Worm (Caenorhabditis elegans): ENCODE measurements around the gene F47B7.2.

The F47B7.2 gene

ce11 chrX:3728970-3729369, 43.6 kb upstream of the F47B7.2 start, which contains the start of gene aex-4:
Gene aex-4 (plus strand): TSS chrX:3729281.
- TF ChIP-seq hrde-1 (tag; optimal IDR thresholded peaks at IDR 0.05; ENCODE audit: borderline replicate concordance): no peak
- TF ChIP-seq let-607 (tag; optimal IDR thresholded peaks at IDR 0.05): peak; percentile 23 to 52
- peak; percentile 96 for TF ChIP-seq nhr-80 (tag; optimal IDR thresholded peaks at IDR 0.05)
- TF ChIP-seq rec-8 (tag; optimal IDR thresholded peaks at IDR 0.05): no peak
- peak; percentile 68 for TF ChIP-seq atf-7 (tag; optimal IDR thresholded peaks at IDR 0.05)
- TF ChIP-seq egl-44 (GFP tag; IDR thresholded peaks at IDR 0.05): peak; percentile 66; the same call in 1 of the 2 replicates
- peak; percentile 42; the same call in 1 of the 2 replicates for TF ChIP-seq dox-1 (GFP tag; IDR thresholded peaks at IDR 0.05)
- TF ChIP-seq unc-62 (GFP tag; optimal IDR thresholded peaks at IDR 0.05): no peak
- peak; percentile 7 for TF ChIP-seq ets-4 (GFP tag; optimal IDR thresholded peaks at IDR 0.05)
- peak; percentile 66 for TF ChIP-seq cebp-1 (GFP tag; IDR thresholded peaks at IDR 0.05)
- no peak for TF ChIP-seq cebp-1 (tag; optimal IDR thresholded peaks at IDR 0.05)
- 0 out of 2 replicates have a peak, but pooled peaks have one; percentile 34 for TF ChIP-seq Y56A3A.18 (GFP tag; IDR thresholded peaks at IDR 0.05)
- TF ChIP-seq egl-18 (GFP tag; IDR thresholded peaks at IDR 0.05): no peak
- no peak for TF ChIP-seq ztf-3 (GFP tag; optimal IDR thresholded peaks at IDR 0.05)
- no peak for TF ChIP-seq Y53F4B.3 (GFP tag; IDR thresholded peaks at IDR 0.05)
- TF ChIP-seq somi-1 (GFP tag; optimal IDR thresholded peaks at IDR 0.05): no peak
- TF ChIP-seq zfh-2 (GFP tag; conservative IDR thresholded peaks at IDR 0.05): no peak

DNA sequence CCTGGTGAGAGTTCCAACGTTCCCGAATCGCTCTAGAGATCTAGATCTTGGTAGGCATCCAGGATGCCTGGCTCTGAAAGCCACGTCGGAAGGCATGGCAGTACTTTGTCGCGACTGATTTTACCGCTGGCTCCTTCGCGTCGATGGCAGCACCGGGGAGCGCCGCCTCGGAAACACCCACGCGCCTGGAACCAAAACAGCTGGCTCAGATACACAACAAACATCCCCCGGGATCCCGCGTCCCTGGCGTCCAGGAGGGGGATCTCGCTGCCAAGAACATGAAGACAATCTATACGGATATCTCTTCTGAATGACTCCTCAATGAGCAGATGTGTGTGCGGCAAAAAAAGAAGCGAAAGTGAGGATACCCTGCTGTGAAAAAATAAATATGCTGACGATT, 39.2 kb upstream of the F47B7.2 start:
- TF ChIP-seq tbp1 (GFP tag; optimal IDR thresholded peaks at IDR 0.05) (no peak), attf-6 (GFP tag; IDR thresholded peaks at IDR 0.05) (no peak), ceh-79 (tag; optimal IDR thresholded peaks at IDR 0.05) (no peak), gei-17 (GFP tag; optimal IDR thresholded peaks at IDR 0.05) (no peak), madf-3 (GFP tag; IDR thresholded peaks at IDR 0.05) (no peak), sptf-2 (GFP tag; optimal IDR thresholded peaks at IDR 0.05) (no peak), lin-35 (GFP tag; optimal IDR thresholded peaks at IDR 0.05) (no peak), hlh-12 (tag; optimal IDR thresholded peaks at IDR 0.05) (no peak), nfya-1 (tag; optimal IDR thresholded peaks at IDR 0.05; ENCODE audit: borderline replicate concordance, insufficient read depth) (no peak), efl-1 (GFP tag; optimal IDR thresholded peaks at IDR 0.05) (no peak), K11D2.4 (GFP tag; IDR thresholded peaks at IDR 0.05) (no peak), lsy-27 (tag; optimal IDR thresholded peaks at IDR 0.05; ENCODE audit: borderline replicate concordance, insufficient read depth) (no peak)

DNA sequence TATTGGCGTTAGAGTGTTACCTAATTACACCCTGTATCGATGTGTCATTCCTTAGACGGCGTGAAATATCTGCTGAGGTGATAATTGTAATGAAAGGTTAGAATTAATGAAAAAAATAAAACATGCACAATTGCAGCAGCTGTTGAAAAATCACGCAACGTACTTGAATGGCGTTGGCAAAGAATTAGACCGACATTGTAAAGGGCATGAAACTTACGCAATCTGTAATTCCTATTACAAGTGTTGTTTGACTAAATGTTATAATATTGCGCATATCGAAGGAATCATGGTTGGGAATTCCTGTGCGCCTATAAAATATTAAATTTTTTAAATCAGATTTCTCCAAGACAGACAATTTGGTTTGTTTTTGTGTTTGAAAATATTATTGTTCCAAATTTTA, 38.8 kb upstream of the F47B7.2 start, which contains the start of gene tag-18:
TSS of gene tag-18 (minus strand) at position 305 of the 400 bp plus-strand sequence.
- no peak for TF ChIP-seq repo-1 (tag; optimal IDR thresholded peaks at IDR 0.05)
- no peak for TF ChIP-seq hsf-1 (GFP tag; IDR thresholded peaks at IDR 0.05)

DNA sequence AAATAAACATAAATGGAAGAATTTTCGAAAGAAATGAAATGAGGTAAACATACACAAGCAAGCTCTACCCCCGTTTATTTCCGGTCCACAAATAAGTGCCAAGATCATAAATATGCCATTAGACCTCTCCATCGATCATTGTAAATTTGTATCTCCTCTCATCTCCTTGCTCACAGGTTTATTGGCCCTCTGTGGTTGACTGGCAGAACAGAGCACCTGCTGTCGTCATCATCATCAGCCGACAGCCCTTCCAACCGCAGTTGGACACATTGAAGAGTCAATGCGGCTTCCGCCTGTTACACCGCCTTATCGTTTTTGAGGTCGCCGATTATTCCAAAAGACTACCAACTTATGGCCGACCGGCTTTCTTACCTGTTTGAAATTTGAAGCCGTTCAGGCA, 33.9 kb upstream of the F47B7.2 start:
- TF ChIP-seq zim-3 (tag; optimal IDR thresholded peaks at IDR 0.05) (no peak), rec-8 (tag; optimal IDR thresholded peaks at IDR 0.05) (no peak), B0336.3 (GFP tag; IDR thresholded peaks at IDR 0.05) (no peak), ceh-40 (GFP tag; IDR thresholded peaks at IDR 0.05) (no peak), egrh-3 (GFP tag; IDR thresholded peaks at IDR 0.05) (no peak), D2030.7 (GFP tag; IDR thresholded peaks at IDR 0.05) (no peak), snpc-3.4 (tag; optimal IDR thresholded peaks at IDR 0.05) (no peak), B0035.1 (tag; optimal IDR thresholded peaks at IDR 0.05) (no peak), madf-10 (tag; optimal IDR thresholded peaks at IDR 0.05) (no peak), B0261.1 (tag; optimal IDR thresholded peaks at IDR 0.05) (no peak), ceh-79 (tag; optimal IDR thresholded peaks at IDR 0.05) (no peak), ets-4 (GFP tag; optimal IDR thresholded peaks at IDR 0.05) (no peak), pbrm-1 (GFP tag; IDR thresholded peaks at IDR 0.05) (no peak), dpl-1 (GFP tag; optimal IDR thresholded peaks at IDR 0.05) (no peak), Y53F4B.3 (GFP tag; IDR thresholded peaks at IDR 0.05) (no peak), lsy-27 (tag; optimal IDR thresholded peaks at IDR 0.05; ENCODE audit: borderline replicate concordance, insufficient read depth) (no peak), rcor-1 (GFP tag; IDR thresholded peaks at IDR 0.05) (no peak), F49E8.2 (tag; optimal IDR thresholded peaks at IDR 0.05; ENCODE audit: insufficient read depth) (no peak)
